Worm (Caenorhabditis elegans) whole organism, L3 larva: Measurements from ENCODE around the gene usp-50.

Experiments used
- ZK546.5 ChIP-seq: sonication (generic microtip); optimal IDR thresholded peaks from 2 replicates; lab custom pipeline; 2017; ENCODE audit warnings: missing biosample characterization, missing genetic modification characterization
- aly-2 ChIP-seq: fragments of 150-350 bp; optimal IDR thresholded peaks from 2 replicates; lab custom pipeline; 2014; ENCODE audit warnings: missing biosample characterization, missing genetic modification characterization
- ama-1 ChIP-seq: fragments of 150-350 bp; optimal IDR thresholded peaks from 2 replicates; lab custom pipeline; 2018
- elt-3 ChIP-seq, 3 experiments: fragments of 150-350 bp in 1 of 3; sonication (generic microtip) in 2 of 3; optimal IDR thresholded peaks; 2 replicates in 2 of 3; 4 replicates in 1 of 3; lab custom pipeline; 2014 to 2017; ENCODE audit warnings: missing biosample characterization in 3 of 3, missing genetic modification characterization in 3 of 3
- fos-1 ChIP-seq: fragments of 150-350 bp; optimal IDR thresholded peaks from 2 replicates; lab custom pipeline; 2014; ENCODE audit warnings: missing biosample characterization, missing genetic modification characterization
- hmg-11 ChIP-seq: sonication (generic microtip); optimal IDR thresholded peaks from 2 replicates; lab custom pipeline; 2016; ENCODE audit warnings: missing genetic modification characterization, missing compliant biosample characterization
- mdl-1 ChIP-seq: fragments of 150-350 bp; optimal IDR thresholded peaks from 2 replicates; lab custom pipeline; 2014; ENCODE audit warnings: missing biosample characterization, missing genetic modification characterization
- mml-1 ChIP-seq: fragments of 150-350 bp; sonication (generic microtip); optimal IDR thresholded peaks from 3 replicates; lab custom pipeline; 2014; ENCODE audit warnings: missing biosample characterization, missing genetic modification characterization
- nhr-11 ChIP-seq: fragments of 150-350 bp; optimal IDR thresholded peaks from 2 replicates; lab custom pipeline; 2014; ENCODE audit warnings: missing biosample characterization, missing genetic modification characterization
- nhr-76 ChIP-seq: fragments of 150-350 bp; sonication (generic microtip); optimal IDR thresholded peaks from 5 replicates; lab custom pipeline; 2014; ENCODE audit warnings: missing biosample characterization, missing genetic modification characterization
- pqm-1 ChIP-seq: fragments of 150-350 bp; optimal IDR thresholded peaks from 2 replicates; lab custom pipeline; 2017; ENCODE audit warnings: missing biosample characterization, missing genetic modification characterization, inconsistent platforms
- skn-1 ChIP-seq: fragments of 150-350 bp; optimal IDR thresholded peaks from 2 replicates; lab custom pipeline; 2014; ENCODE audit warnings: missing biosample characterization, missing genetic modification characterization
- tbx-2 ChIP-seq: sonication (generic microtip); optimal IDR thresholded peaks from 2 replicates; lab custom pipeline; 2016; ENCODE audit warnings: mild to moderate bottlenecking, missing genetic modification characterization, missing compliant biosample characterization
- ztf-4 ChIP-seq: fragments of 150-350 bp; optimal IDR thresholded peaks from 2 replicates; lab custom pipeline; 2014; ENCODE audit warnings: missing biosample characterization, missing genetic modification characterization

DNA sequence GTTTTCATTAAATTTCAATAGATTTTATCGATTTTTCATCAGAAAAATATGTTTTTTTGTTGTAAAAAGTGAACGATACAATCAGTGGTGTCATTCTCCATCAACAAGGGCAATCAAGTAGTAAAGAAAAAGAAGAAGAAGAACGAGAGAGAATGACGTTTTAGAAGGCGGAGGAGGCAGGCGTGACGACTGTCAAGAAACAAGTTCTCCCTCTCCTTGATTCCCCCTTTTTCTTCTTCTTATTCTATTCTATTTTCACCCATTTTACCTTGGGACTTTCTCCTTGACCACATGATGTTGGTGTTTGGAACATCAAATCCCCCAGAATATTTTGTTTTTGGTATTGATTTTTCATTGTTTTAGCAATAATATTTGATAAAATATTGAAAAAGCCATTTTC is 19.0 kb upstream of the usp-50 start:
- TF ChIP-seq mml-1 (tag; lab: Kevin White, UChicago) = no peak
- TF ChIP-seq elt-3 (tag; optimal IDR thresholded peaks at IDR 0.05; lab: Kevin White, UChicago) = no peak
- TF ChIP-seq fos-1 (tag; lab: Kevin White, UChicago) = no peak
- no peak for TF ChIP-seq skn-1 (tag; lab: Kevin White, UChicago)
- TF ChIP-seq mdl-1 = no peak
- no peak for TF ChIP-seq ZK546.5 (tag; lab: Kevin White, UChicago)
- TF ChIP-seq nhr-11 (tag; lab: Kevin White, UChicago) = no peak
- TF ChIP-seq ztf-4 (tag; lab: Kevin White, UChicago) = no peak
- TF ChIP-seq tbx-2 (tag; lab: Kevin White, UChicago) = no peak
- TF ChIP-seq pqm-1 (tag; lab: Kevin White, UChicago) = no peak
- no peak for TF ChIP-seq aly-2 (tag; lab: Kevin White, UChicago)
- no peak for TF ChIP-seq ama-1
- no peak for TF ChIP-seq hmg-11 (tag; lab: Kevin White, UChicago)
- no peak for TF ChIP-seq nhr-76 (tag; lab: Kevin White, UChicago)
